Worm (Caenorhabditis elegans) whole organism, dauer: ENCODE results near the gene H05C05.1.

Source experiments
- unc-62 ChIP-seq: sonication (generic microtip); optimal IDR thresholded peaks from 2 replicates; lab custom pipeline; 2017; ENCODE audit warnings: missing biosample characterization, missing genetic modification reagents, missing genetic modification characterization

The H05C05.1 gene

DNA sequence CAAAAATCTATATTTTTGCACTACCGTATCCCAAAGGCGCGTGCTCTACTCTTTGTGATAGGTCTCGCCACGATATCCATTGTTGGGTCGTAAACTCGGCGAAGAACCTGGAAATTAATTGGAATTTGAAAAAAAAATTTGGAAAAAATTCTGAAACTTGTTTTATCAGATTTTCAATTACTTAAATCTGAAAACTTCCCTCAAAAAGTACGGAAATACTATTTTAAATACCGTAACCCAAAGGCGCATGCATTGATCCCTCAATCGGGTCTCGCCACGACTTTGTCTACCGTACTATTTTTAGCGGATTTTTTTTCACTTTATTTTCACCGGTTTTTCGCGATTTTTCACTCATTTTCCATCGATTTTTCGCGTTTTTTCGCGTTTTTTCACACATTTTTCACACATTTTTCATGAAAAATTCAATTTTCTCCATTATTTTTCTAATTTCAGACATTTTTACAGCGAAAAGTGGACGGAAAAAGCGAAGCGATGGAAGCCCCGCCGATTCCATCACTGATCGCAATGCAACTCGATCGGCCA lies at the start of gene H05C05.1:
Gene H05C05.1, plus strand, starts transcription at position 493 of the 543 bp plus-strand sequence.
- no peak for TF ChIP-seq unc-62 (GFP tag; lab: Kevin White, UChicago)

DNA sequence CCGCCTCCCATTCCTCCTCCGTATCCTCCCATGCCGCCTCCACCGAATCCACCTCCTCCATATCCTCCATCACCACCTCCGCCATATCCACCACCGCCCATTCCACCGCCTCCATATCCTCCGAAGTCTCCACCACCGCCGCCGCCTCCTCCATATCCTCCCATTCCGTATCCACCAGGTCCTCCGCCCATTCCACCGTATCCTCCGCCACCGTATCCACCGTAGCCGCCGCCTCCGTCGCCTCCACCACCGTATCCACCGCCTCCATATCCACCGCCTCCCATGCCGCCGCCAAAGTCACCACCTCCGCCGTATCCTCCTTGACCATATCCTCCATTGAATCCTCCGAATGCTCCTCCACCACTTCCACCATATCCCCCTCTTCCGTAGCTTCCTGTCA lies 47.2 kb upstream of the H05C05.1 start:
- no peak for TF ChIP-seq unc-62 (GFP tag; lab: Kevin White, UChicago)

DNA sequence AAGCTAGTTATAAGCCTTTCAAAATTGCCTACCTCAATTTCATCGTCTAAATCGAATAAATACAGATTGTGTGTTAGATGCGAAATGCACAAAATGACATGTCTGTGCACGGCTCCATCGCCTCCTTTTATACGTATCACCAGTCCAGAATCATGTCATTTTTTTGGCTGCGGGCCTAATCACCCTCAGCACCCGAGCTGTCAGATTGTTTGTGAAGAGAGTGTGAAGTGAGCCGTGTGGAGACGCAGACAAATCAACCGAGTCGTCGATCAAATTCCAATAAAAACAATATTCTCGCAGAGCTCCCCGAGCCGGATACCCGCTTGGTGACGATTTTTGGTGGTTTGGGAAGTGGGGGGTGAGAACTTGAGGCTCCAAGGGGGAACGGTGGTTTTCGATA lies 45.8 kb upstream of the H05C05.1 start, which contains the start of gene idpa-1:
Gene idpa-1, minus strand, starts transcription at position 101 of the 400 bp plus-strand sequence.
- no peak for TF ChIP-seq unc-62 (GFP tag; lab: Kevin White, UChicago)

DNA sequence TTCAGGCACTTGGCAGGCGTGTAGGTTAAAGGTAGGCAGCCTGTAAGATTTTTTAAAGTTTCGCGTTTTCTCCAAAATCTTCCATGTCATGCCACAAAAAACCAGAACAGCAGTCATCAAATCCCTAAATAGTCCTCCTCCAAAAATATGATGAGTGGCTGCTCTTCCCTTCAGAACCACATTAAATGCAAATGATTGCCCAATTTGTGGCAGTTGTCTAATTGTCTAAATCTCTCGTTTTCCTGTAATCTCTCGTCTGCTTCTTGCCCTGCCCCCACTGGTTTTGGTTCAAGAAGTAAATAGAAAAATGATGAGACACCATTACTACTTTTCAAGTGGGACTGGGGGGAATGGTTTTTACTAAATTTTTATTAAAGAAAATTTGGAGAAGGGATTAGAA lies 42.8 kb upstream of the H05C05.1 start:
- no peak for TF ChIP-seq unc-62 (GFP tag; lab: Kevin White, UChicago)

DNA sequence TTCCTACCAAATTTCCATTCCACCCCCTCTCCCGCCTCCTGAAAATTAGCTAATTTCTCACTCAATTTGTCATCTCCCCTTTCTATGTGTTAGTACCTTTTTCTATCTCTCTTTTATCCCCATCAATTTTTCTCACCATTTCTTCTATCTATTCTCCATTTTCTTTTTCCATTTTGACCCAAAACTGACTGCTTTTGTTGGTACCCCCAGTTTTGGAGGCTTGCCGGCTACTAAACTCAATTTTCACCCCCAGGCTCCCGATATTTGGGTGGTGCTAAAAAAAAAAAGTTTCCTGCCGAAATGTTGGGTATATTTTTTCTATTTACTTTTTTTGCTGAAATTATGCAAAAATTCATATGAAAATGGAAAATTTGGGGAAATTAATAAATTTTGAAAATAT lies 39.1 kb upstream of the H05C05.1 start:
- TF ChIP-seq unc-62 (GFP tag; lab: Kevin White, UChicago): no peak

DNA sequence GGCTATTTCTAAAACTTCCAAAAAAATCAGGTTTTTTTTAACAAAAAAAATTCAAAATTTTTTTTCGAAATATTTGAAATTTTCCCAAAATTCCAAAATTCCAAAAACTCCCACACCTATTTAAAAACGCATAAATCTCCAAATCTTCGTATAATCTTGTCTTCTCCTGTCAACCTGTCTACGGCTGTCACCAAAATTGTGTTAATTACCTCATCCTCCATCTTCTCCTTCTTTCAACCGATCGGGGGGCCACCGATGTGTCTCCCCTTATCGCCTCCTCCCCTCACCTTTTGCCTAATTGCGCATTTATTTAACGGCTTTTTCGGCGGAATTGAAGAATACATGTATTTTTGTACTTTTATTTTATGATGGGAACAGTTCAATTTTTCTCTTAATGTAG lies 38.1 kb upstream of the H05C05.1 start:
- TF ChIP-seq unc-62 (GFP tag; lab: Kevin White, UChicago): no peak

DNA sequence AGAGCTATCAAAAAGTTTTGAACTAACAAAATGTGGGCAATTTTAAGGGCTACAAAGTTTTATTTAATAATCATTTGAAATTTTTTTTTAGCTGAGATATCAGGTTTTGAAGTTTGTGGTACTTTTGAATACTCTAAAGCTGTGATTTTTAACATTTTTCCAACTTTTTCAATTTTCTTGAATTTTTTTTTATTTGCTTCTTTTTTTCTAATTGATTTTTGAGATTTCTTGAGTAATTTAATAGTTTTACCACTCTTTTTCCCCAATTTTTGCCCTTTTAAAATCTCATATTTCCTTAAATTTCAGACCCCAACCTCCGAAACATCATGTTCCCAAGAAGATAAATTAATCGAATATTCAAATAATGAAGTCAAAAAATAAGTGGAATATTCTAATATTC lies 36.3 kb upstream of the H05C05.1 start, which contains the start of gene cdh-1:
Gene cdh-1, plus strand, starts transcription at position 301 of the 400 bp plus-strand sequence.
- no peak for TF ChIP-seq unc-62 (GFP tag; lab: Kevin White, UChicago)

DNA sequence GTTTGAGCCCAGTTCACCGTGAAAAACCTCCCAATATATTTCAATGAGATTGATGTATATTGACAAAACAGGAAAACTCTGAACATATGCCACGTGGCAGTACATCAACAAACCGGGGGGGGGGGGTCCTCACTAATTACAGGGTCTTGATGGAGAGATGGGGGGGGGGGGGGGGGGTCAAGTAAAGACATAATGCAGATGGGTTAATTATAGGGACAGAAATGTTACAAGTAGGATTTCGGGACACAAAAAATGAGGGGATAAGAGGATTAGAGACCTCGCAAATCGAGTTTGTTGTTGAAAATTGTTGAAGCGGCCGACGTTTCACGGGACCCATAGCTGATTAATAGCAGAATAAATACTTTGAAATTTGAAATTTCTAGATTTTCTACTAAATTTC lies 34.0 kb upstream of the H05C05.1 start:
- no peak for TF ChIP-seq unc-62 (GFP tag; lab: Kevin White, UChicago)

DNA sequence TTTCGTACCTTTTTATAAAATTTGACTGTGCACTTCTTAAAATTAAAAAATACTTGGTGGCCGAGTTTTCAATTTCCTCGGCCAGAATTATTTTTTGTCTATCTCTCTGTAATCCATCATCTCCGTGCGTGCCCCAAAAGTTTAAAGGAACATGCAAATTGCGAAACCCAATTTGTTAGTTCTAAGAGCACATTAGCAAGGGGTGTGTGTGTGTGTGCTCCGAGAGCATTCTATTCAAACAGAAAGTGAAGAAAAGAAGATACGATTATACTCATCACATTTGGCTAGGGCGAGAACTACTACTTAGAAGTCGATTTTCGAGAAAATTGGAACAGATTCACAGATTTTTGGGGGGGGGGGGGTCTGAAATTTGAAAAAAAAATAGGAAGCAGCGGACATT lies 32.9 kb upstream of the H05C05.1 start:
- no peak for TF ChIP-seq unc-62 (GFP tag; lab: Kevin White, UChicago)

DNA sequence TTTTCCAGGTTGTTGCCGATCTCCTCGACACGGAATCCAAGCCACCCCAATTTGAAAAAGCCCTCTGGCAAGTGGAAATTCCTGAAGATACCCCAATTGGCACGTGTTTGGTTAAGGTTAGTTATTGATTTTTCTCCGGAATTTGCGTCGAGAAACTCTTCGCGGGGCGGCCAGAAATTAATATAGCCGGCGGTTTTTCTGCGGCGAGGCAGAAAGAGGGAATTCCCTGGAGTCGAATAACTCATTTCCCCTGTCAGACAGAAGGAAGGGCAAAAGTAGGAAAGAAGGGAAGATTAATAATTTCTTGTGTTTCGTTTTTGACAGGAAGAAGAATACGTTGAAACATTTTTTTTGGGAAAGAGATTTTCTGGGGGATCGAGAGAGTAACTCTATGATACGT lies 28.3 kb upstream of the H05C05.1 start:
- no peak for TF ChIP-seq unc-62 (GFP tag; lab: Kevin White, UChicago)

DNA sequence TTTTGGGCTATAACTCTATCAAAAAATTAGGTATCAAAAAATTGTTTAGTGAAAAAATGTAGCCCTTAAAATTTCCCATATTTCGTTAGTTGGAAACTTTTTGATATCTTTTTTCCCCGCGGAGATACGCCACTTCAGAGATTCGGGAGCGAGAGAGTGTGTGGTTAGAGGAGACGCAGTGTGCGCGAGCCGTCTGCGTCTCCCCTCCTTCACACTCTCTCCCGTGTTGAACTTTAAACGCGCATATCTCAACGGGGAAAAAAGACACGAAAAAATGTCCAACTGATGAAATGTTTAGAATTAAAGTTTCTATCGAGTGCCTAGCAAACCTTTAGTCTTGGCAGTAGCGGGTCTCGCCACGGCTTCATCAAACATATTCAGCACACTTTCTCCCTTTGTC lies 26.6 kb upstream of the H05C05.1 start:
- no peak for TF ChIP-seq unc-62 (GFP tag; lab: Kevin White, UChicago)

DNA sequence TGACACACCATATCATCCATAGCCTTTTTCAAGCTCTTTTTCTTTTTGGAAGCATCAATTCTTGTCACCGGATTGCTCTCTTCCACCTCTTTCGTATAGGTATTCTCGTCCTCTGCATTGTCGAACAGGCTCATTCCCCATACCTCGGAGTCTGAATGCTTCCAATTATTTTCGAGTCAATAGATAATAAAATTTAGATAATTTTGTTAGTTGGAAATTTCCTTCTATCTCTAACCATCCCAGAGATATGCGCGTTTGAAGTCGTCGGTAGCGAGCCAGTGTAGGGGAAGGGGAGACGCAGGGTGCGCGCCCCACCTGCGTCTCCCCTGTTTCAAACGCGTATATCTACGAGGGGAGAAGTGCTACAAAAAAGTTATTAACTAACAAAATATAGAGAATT lies 26.1 kb upstream of the H05C05.1 start:
- no peak for TF ChIP-seq unc-62 (GFP tag; lab: Kevin White, UChicago)

DNA sequence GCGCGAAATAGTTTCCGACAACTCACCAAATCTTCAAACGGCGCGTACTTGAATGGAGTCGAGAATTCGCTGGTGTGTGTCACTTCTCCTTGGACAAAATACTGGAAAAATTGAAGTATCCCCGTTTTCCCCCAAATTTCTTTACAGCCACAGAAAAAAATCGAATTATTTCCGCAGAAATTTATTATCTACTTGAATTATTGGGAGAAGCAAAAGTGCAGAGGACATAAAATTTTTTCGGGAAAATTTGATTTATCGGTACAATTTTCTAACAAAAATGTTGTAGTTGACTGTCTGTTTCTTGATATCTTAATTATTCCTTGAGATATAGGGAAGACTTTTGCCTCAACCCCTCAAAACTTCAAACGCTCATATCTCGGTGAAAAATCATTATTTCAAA lies 23.9 kb upstream of the H05C05.1 start, which contains the start of gene R10F2.4:
Gene R10F2.4, minus strand, starts transcription at position 101 of the 400 bp plus-strand sequence.
- TF ChIP-seq unc-62 (GFP tag; lab: Kevin White, UChicago): no peak

DNA sequence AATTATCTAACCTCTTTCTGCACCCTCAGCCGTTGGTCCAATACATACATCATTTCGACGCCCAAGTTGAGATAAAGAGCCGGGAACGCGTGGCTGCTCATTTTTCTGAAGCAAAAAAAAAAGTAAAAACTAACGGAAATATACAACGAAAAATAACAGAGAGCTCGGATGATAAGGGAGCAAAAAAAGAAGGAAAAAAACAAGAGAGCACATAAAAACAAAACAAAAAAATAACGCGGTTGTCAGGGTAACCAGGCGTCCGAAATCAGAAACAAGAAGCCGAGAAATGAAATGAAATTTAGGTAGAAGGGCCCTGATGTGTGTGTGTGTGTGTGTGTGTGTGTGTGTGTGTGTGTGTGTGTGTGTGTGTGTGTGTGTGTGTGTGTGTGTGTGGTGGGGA lies 22.3 kb upstream of the H05C05.1 start, which contains the start of gene R10F2.5:
Gene R10F2.5, minus strand, starts transcription at position 101 of the 400 bp plus-strand sequence.
- no peak for TF ChIP-seq unc-62 (GFP tag; lab: Kevin White, UChicago)

DNA sequence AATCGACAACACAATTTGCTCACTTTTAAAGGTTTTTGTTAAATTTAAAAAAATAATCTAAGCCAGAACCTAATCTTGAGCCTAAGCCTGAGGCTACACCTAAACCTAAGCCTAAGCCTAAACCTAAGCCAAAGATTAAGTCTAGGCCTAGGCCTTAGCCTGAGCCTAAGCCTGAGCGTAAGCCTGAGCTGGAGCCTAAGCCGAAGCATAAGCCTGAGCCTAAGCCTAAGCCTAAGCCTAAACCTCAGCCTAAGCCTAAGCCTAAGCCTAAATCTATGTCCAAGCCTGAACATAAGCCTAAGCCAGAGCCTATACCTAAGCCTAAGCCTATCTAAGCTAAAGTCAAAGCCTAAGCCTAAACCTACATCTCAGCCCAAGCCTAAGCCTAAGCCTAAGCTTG lies 9.1 kb upstream of the H05C05.1 start:
- TF ChIP-seq unc-62 (GFP tag; lab: Kevin White, UChicago): no peak

DNA sequence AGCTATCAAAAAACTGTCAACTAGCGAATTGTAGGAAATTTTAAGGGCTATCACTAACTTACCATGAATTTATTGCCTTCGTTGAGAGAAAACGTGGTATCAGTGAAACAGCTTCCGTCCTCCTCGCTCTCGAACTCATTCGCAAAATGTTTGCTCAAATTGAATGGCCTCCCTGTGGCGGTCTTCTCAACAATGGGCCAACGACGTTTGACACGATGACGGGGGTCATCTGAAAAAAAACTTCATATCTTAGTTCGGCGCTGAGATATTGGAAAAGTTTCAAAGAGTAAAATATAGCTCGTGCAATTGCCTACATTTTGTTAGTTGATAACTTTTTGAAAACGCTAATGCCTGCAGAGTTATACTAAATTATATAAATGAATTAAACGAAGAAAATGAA lies 5.3 kb upstream of the H05C05.1 start:
- no peak for TF ChIP-seq unc-62 (GFP tag; lab: Kevin White, UChicago)

DNA sequence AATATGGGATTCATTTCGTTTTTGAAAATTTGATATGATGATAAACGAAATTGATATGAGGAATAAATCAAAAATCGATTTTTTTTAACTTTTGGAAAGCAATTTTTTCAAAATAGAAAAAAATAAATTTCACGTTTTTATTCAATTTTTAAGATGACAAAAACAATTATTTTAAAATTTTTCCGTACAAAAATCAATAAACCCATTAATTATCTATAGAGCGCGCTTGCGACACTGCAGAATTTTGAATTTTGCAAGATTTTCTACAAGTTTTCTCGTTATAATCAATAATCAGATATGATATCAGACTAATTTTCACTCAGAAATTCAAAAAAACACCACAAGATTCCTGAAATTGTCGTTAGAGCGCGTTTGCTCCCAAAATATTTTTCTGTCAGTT lies 2.9 kb upstream of the H05C05.1 start, which contains the start of gene R10F2.6:
Gene R10F2.6, minus strand, starts transcription at position 101 of the 400 bp plus-strand sequence.
- TF ChIP-seq unc-62 (GFP tag; lab: Kevin White, UChicago): no peak
